Fruit fly (Drosophila melanogaster) whole organism, larva: ENCODE results near the gene CG15743.

ENCODE experiments used
- noc ChIP-seq: fragments of 200-800 bp; sonication (Bioruptor generic); optimal IDR thresholded peaks from 3 replicates; lab custom pipeline; 2019; ENCODE audit warnings: missing biosample characterization, mild to moderate bottlenecking, missing genetic modification characterization, moderate library complexity

The CG15743 gene

dm6 chrX:13287854-13288376 is 2.4 kb downstream of the CG15743 start, which contains the start of gene Remo:
Remo (plus strand) TSS chrX:13288051.
- no peak for TF ChIP-seq noc (tag; lab: Kevin White, UChicago)

dm6 chrX:13296405-13297183 is 11.1 kb downstream of the CG15743 start, which contains the start of gene CG1622:
CG1622 (plus strand) TSS chrX:13297082.
- TF ChIP-seq noc (tag; lab: Kevin White, UChicago) = no peak

dm6 chrX:13300835-13301502 is 15.5 kb downstream of the CG15743 start:
- TF ChIP-seq noc (tag; lab: Kevin White, UChicago) = no peak

dm6 chrX:13302315-13302614 is 16.8 kb downstream of the CG15743 start, which contains the start of gene CG1764:
CG1764 (minus strand) TSS chrX:13302415.
- no peak for TF ChIP-seq noc (tag; lab: Kevin White, UChicago)

dm6 chrX:13302615-13303526 is 17.4 kb downstream of the CG15743 start:
- no peak for TF ChIP-seq noc (tag; lab: Kevin White, UChicago)

dm6 chrX:13303527-13303655 is 17.9 kb downstream of the CG15743 start, which contains the start of gene IP3K2:
IP3K2 (plus strand) TSS chrX:13303633.
- no peak for TF ChIP-seq noc (tag; lab: Kevin White, UChicago)

- no peak for TF ChIP-seq noc (tag; lab: Kevin White, UChicago)
Observed at dm6 chrX:13303656-13304647, 18.4 kb downstream of the CG15743 start.

- no peak for TF ChIP-seq noc (tag; lab: Kevin White, UChicago)
Observed at dm6 chrX:13305323-13305722, 19.8 kb downstream of the CG15743 start.

dm6 chrX:13307189-13307588 is 21.7 kb downstream of the CG15743 start:
- TF ChIP-seq noc (tag; lab: Kevin White, UChicago) = peak; percentile 14

- TF ChIP-seq noc (tag; lab: Kevin White, UChicago) = no peak
Observed at dm6 chrX:13310764-13311163, 25.3 kb downstream of the CG15743 start.

dm6 chrX:13312200-13312599 is 26.7 kb downstream of the CG15743 start:
- TF ChIP-seq noc (tag; lab: Kevin White, UChicago) = no peak

- no peak for TF ChIP-seq noc (tag; lab: Kevin White, UChicago)
Observed at dm6 chrX:13313133-13313532, 27.6 kb downstream of the CG15743 start.

- TF ChIP-seq noc (tag; lab: Kevin White, UChicago) = no peak
Observed at dm6 chrX:13314323-13314722, 28.8 kb downstream of the CG15743 start.

- TF ChIP-seq noc (tag; lab: Kevin White, UChicago) = no peak
Observed at dm6 chrX:13314789-13315462, 29.4 kb downstream of the CG15743 start.
